Fruit fly (Drosophila melanogaster) whole organism, pupa: Measurements from ENCODE around the gene Elba2.

Source experiments
- CG10348 ChIP-seq: fragments of 200-800 bp; sonication (Bioruptor generic); IDR thresholded peaks from 2 replicates; pipeline ENCODE4 v1.3.6; 2022; ENCODE audit warnings: missing biosample characterization, missing genetic modification characterization
- CG12605 ChIP-seq: fragments of 200-800 bp; sonication (Bioruptor generic); IDR thresholded peaks from 2 replicates; pipeline ENCODE4 v1.3.6; 2022; ENCODE audit warnings: missing biosample characterization, missing genetic modification characterization
- CG13204 ChIP-seq: fragments of 200-800 bp; sonication (Bioruptor generic); optimal IDR thresholded peaks from 2 replicates; lab custom pipeline; 2018; ENCODE audit warnings: missing biosample characterization, mild to moderate bottlenecking, missing genetic modification characterization, moderate library complexity
- CG14655 ChIP-seq: fragments of 200-800 bp; sonication (Bioruptor generic); optimal IDR thresholded peaks from 3 replicates; lab custom pipeline; 2017; ENCODE audit warnings: mild to moderate bottlenecking, missing biosample characterization, missing genetic modification reagents, missing genetic modification characterization
- CG15710 ChIP-seq: fragments of 200-800 bp; sonication (Bioruptor generic); optimal IDR thresholded peaks from 2 replicates; lab custom pipeline; 2018; ENCODE audit warnings: missing biosample characterization, mild to moderate bottlenecking, missing genetic modification characterization, moderate library complexity
- CG17806 ChIP-seq: fragments of 200-800 bp; sonication (Bioruptor generic); optimal IDR thresholded peaks from 2 replicates; lab custom pipeline; 2018; ENCODE audit warnings: missing biosample characterization, mild to moderate bottlenecking, missing genetic modification characterization, moderate library complexity
- CG32121 ChIP-seq: fragments of 200-800 bp; sonication (Bioruptor generic); IDR thresholded peaks from 2 replicates; pipeline ENCODE4 v1.3.6; 2022; ENCODE audit warnings: missing biosample characterization, missing genetic modification characterization
- CG34367 ChIP-seq: fragments of 200-800 bp; sonication (Bioruptor generic); optimal IDR thresholded peaks from 2 replicates; lab custom pipeline; 2018; ENCODE audit warnings: missing biosample characterization, mild to moderate bottlenecking, missing genetic modification characterization
- CG4496 ChIP-seq: fragments of 200-800 bp; sonication (Bioruptor generic); IDR thresholded peaks from 3 replicates; pipeline ENCODE4 v1.3.6; 2022; ENCODE audit warnings: missing biosample characterization, missing genetic modification characterization
- CG8159 ChIP-seq: fragments of 200-800 bp; sonication (Bioruptor generic); optimal IDR thresholded peaks from 3 replicates; lab custom pipeline; 2018; ENCODE audit warnings: missing biosample characterization, mild to moderate bottlenecking, missing genetic modification characterization, moderate library complexity
- CG8301 ChIP-seq: fragments of 200-800 bp; sonication (Bioruptor generic); optimal IDR thresholded peaks from 2 replicates; lab custom pipeline; 2018; ENCODE audit warnings: missing biosample characterization, mild to moderate bottlenecking, missing genetic modification characterization
- CG9948 ChIP-seq: fragments of 200-800 bp; sonication (Bioruptor generic); optimal IDR thresholded peaks from 2 replicates; lab custom pipeline; 2018; ENCODE audit warnings: missing biosample characterization, mild to moderate bottlenecking, missing genetic modification characterization, moderate library complexity
- D1 ChIP-seq: fragments of 200-800 bp; sonication (Bioruptor generic); optimal IDR thresholded peaks from 2 replicates; lab custom pipeline; 2018; ENCODE audit warnings: missing biosample characterization, mild to moderate bottlenecking, missing genetic modification characterization, moderate library complexity
- EcR ChIP-seq: fragments of 200-800 bp; sonication (Bioruptor generic); optimal IDR thresholded peaks from 3 replicates; lab custom pipeline; 2019; ENCODE audit warnings: missing biosample characterization, missing genetic modification characterization, mild to moderate bottlenecking, moderate library complexity, missing genetic modification reagents
- Ets98B ChIP-seq: fragments of 200-800 bp; sonication (Bioruptor generic); IDR thresholded peaks from 2 replicates; pipeline ENCODE4 v1.3.6; 2022; ENCODE audit warnings: missing biosample characterization, missing genetic modification characterization
- Pif1A ChIP-seq: fragments of 200-800 bp; sonication (Bioruptor generic); optimal IDR thresholded peaks from 3 replicates; lab custom pipeline; 2016; ENCODE audit warnings: missing biosample characterization, missing genetic modification characterization
- Pif1B ChIP-seq: fragments of 200-800 bp; sonication (Bioruptor generic); optimal IDR thresholded peaks from 3 replicates; lab custom pipeline; 2016; ENCODE audit warnings: missing biosample characterization, missing genetic modification characterization
- Snoo ChIP-seq: fragments of 200-800 bp; sonication (Bioruptor generic); optimal IDR thresholded peaks from 3 replicates; lab custom pipeline; 2017; ENCODE audit warnings: missing biosample characterization, mild to moderate bottlenecking, missing genetic modification characterization, inconsistent platforms
- fd96Ca ChIP-seq: fragments of 200-800 bp; sonication (Bioruptor generic); IDR thresholded peaks from 3 replicates; pipeline ENCODE4 v1.3.6; 2022; ENCODE audit warnings: missing biosample characterization, missing genetic modification characterization
- gl ChIP-seq: fragments of 200-800 bp; sonication (Bioruptor generic); optimal IDR thresholded peaks from 2 replicates; lab custom pipeline; 2018; ENCODE audit warnings: missing biosample characterization, mild to moderate bottlenecking, missing genetic modification characterization
- rn ChIP-seq: fragments of 200-800 bp; sonication (Bioruptor generic); IDR thresholded peaks from 2 replicates; pipeline ENCODE4 v1.3.6; 2022; ENCODE audit warnings: missing biosample characterization, missing genetic modification characterization

Gene Elba2

dm6 chr2L:2574717-2575273 is 2.7 kb upstream of the Elba2 start, which contains the start of the genes Rad1 and Sws1:
Rad1 (minus strand) TSS chr2L:2575052.
Sws1 (minus strand) TSS chr2L:2575052.
- TF ChIP-seq CG34367 (no peak), Ets98B (GFP tag; lab: Robert Waterston, UW) (no peak)

dm6 chr2L:2576565-2577360 is 724 bp upstream of the Elba2 start, which contains the start of gene insv:
insv (minus strand) TSS chr2L:2576997.
- TF ChIP-seq CG15710 (tag; lab: Kevin White, UChicago) = peak; percentile 3
- TF ChIP-seq Pif1B = no peak

- peak; percentile 19 for TF ChIP-seq CG8159 (tag; lab: Kevin White, UChicago)
- no peak for TF ChIP-seq CG12605 (GFP tag; lab: Robert Waterston, UW)
- peak; percentile 1 for TF ChIP-seq CG15710 (tag; lab: Kevin White, UChicago)
- TF ChIP-seq CG34367 = no peak
- no peak for TF ChIP-seq EcR (GFP tag; lab: Kevin White, UChicago)
- TF ChIP-seq D1 (tag; lab: Kevin White, UChicago) = no peak
Measured at dm6 chr2L:2579669-2580351, 2.3 kb downstream of the Elba2 start, which contains the start of the genes ND-B17.2 and Arpc5. ND-B17.2 (minus strand) TSS chr2L:2580172. Arpc5 (plus strand) TSS chr2L:2580292.

- TF ChIP-seq EcR (GFP tag; lab: Kevin White, UChicago) = peak; percentile 72
- TF ChIP-seq Pif1A (GFP tag; lab: Kevin White, UChicago) = no peak
- TF ChIP-seq CG32121 (GFP tag; lab: Robert Waterston, UW) = peak; percentile 17; the same call in 1 of the 2 replicates
- TF ChIP-seq CG14655 (GFP tag; lab: Kevin White, UChicago) = no peak
- peak; percentile 62; the same call in 1 of the 3 replicates for TF ChIP-seq fd96Ca
- TF ChIP-seq CG8159 (tag; lab: Kevin White, UChicago) = peak; percentile 9
- TF ChIP-seq rn (GFP tag; lab: Robert Waterston, UW) = no peak
- no peak for TF ChIP-seq D1 (tag; lab: Kevin White, UChicago)
- peak; percentile 23 for TF ChIP-seq CG17806 (tag; lab: Kevin White, UChicago)
- peak; percentile 40 for TF ChIP-seq Ets98B (GFP tag; lab: Robert Waterston, UW)
- TF ChIP-seq CG12605 (GFP tag; lab: Robert Waterston, UW) = peak; percentile 21; the same call in 1 of the 2 replicates
- TF ChIP-seq Pif1B = no peak
- TF ChIP-seq CG15710 (tag; lab: Kevin White, UChicago) = peak; percentile 23
- TF ChIP-seq CG13204 = no peak
- TF ChIP-seq CG34367 = peak; percentile 14
- no peak for TF ChIP-seq CG10348 (GFP tag; lab: Robert Waterston, UW)
- peak; percentile 46; the same call in 1 of the 3 replicates for TF ChIP-seq CG4496 (GFP tag; lab: Robert Waterston, UW)
- TF ChIP-seq gl = peak; percentile 42
- no peak for TF ChIP-seq CG9948 (tag; lab: Kevin White, UChicago)
- peak; percentile 41 for TF ChIP-seq CG8301 (tag; lab: Kevin White, UChicago)
- TF ChIP-seq Snoo = no peak
Measured at dm6 chr2L:2584461-2585056, 7.1 kb downstream of the Elba2 start.

- TF ChIP-seq CG10348 (GFP tag; lab: Robert Waterston, UW) (no peak), CG4496 (GFP tag; lab: Robert Waterston, UW) (0 out of 3 replicates have a peak, but pooled peaks have one; percentile 32), Snoo (no peak)
- TF ChIP-seq, all 21 proteins: peak for 1
Measured at dm6 chr2L:2585285-2585684, 7.8 kb downstream of the Elba2 start, which contains the start of gene Drp1. Drp1 (minus strand) TSS chr2L:2585430.

dm6 chr2L:2591569-2591968 is 14.1 kb downstream of the Elba2 start, which contains the start of gene CG15394:
CG15394 (plus strand) TSS chr2L:2591869.
- TF ChIP-seq CG17806 (tag; lab: Kevin White, UChicago) (no peak), CG9948 (tag; lab: Kevin White, UChicago) (no peak), Ets98B (GFP tag; lab: Robert Waterston, UW) (no peak), CG13204 (no peak), Pif1A (GFP tag; lab: Kevin White, UChicago) (no peak), Pif1B (no peak), gl (no peak), CG15710 (tag; lab: Kevin White, UChicago) (no peak), rn (GFP tag; lab: Robert Waterston, UW) (no peak), EcR (GFP tag; lab: Kevin White, UChicago) (no peak), Snoo (no peak), CG4496 (GFP tag; lab: Robert Waterston, UW) (no peak), CG8159 (tag; lab: Kevin White, UChicago) (no peak), CG32121 (GFP tag; lab: Robert Waterston, UW) (no peak), fd96Ca (no peak), CG8301 (tag; lab: Kevin White, UChicago) (no peak), CG12605 (GFP tag; lab: Robert Waterston, UW) (no peak), D1 (tag; lab: Kevin White, UChicago) (no peak), CG14655 (GFP tag; lab: Kevin White, UChicago) (no peak), CG10348 (GFP tag; lab: Robert Waterston, UW) (no peak)
